Fruit fly (Drosophila melanogaster): ENCODE data around the gene Unc-115a.

The Unc-115a gene

dm6 chr3R:9735151-9735550, 29.9 kb upstream of the Unc-115a start:
- TF ChIP-seq svp (GFP tag) (peak; percentile 54), CG1621 (tag; optimal IDR thresholded peaks at IDR 0.05) (no peak), CG8632 (GFP tag; optimal IDR thresholded peaks at IDR 0.05) (no peak)

- TF ChIP-seq CG1621 (tag; optimal IDR thresholded peaks at IDR 0.05) (no peak), CG3032 (tag; optimal IDR thresholded peaks at IDR 0.05) (no peak), Eip75B (GFP tag; optimal IDR thresholded peaks at IDR 0.05) (no peak), Ets21C (GFP tag; optimal IDR thresholded peaks at IDR 0.05) (no peak), CG31627 (GFP tag; optimal IDR thresholded peaks at IDR 0.05) (no peak), CG10669 (GFP tag; optimal IDR thresholded peaks at IDR 0.05) (no peak), acj6 (GFP tag; optimal IDR thresholded peaks at IDR 0.05) (no peak), spab (GFP tag; optimal IDR thresholded peaks at IDR 0.05) (no peak), CG11902 (GFP tag; optimal IDR thresholded peaks at IDR 0.05) (no peak), Sox14 (GFP tag; optimal IDR thresholded peaks at IDR 0.05) (no peak)
These were observed 27.9 kb upstream of the Unc-115a start, which contains the start of gene alphaTub85E for dm6 chr3R:9733150-9733549. TSS of gene alphaTub85E (minus strand) at chr3R:9733250.

- TF ChIP-seq lz (GFP tag; optimal IDR thresholded peaks at IDR 0.05) (no peak), CG15336 (GFP tag; IDR thresholded peaks at IDR 0.05) (no peak), fd85E (GFP tag; optimal IDR thresholded peaks at IDR 0.05) (no peak), Eip78C (GFP tag) (no peak), CG3032 (tag; optimal IDR thresholded peaks at IDR 0.05) (no peak), CG10631 (GFP tag; optimal IDR thresholded peaks at IDR 0.05) (no peak), CG32006 (GFP tag; optimal IDR thresholded peaks at IDR 0.05) (no peak), CG10669 (GFP tag; optimal IDR thresholded peaks at IDR 0.05) (no peak)
These were observed 25.6 kb upstream of the Unc-115a start, which contains the start of gene FoxP for dm6 chr3R:9730784-9731183. TSS of gene FoxP (minus strand) at chr3R:9730872.

- no peak for TF ChIP-seq esn (GFP tag; optimal IDR thresholded peaks at IDR 0.05)
- peak; percentile 55 for TF ChIP-seq fkh (GFP tag; optimal IDR thresholded peaks at IDR 0.05)
- TF ChIP-seq CG3919 (GFP tag; optimal IDR thresholded peaks at IDR 0.05) = no peak
- no peak for TF ChIP-seq Hr38 (GFP tag; optimal IDR thresholded peaks at IDR 0.05)
- TF ChIP-seq salr (GFP tag; optimal IDR thresholded peaks at IDR 0.05) = no peak
- TF ChIP-seq Eip93F (GFP tag; optimal IDR thresholded peaks at IDR 0.05) = no peak
These were observed 20.1 kb upstream of the Unc-115a start, which contains the start of gene hyd for dm6 chr3R:9725121-9725956. TSS of gene hyd (minus strand) at chr3R:9725615.

- TF ChIP-seq pdm3 (GFP tag; optimal IDR thresholded peaks at IDR 0.05) = no peak
- peak; percentile 75 for TF ChIP-seq CG6854 (GFP tag; optimal IDR thresholded peaks at IDR 0.05)
- peak; percentile 41 for TF ChIP-seq Blimp-1 (GFP tag; optimal IDR thresholded peaks at IDR 0.05)
- peak; percentile 99 for TF ChIP-seq fkh (GFP tag; optimal IDR thresholded peaks at IDR 0.05)
- TF ChIP-seq Hr38 (GFP tag; optimal IDR thresholded peaks at IDR 0.05) = no peak
These were observed 5.7 kb upstream of the Unc-115a start, which contains the start of the genes trbd and dmt for dm6 chr3R:9710886-9711285. TSS of gene trbd (minus strand) at chr3R:9711037. TSS of gene dmt (plus strand) at chr3R:9711142.

- TF ChIP-seq spab (GFP tag; optimal IDR thresholded peaks at IDR 0.05) = no peak
- no peak for TF ChIP-seq CG8632 (GFP tag; optimal IDR thresholded peaks at IDR 0.05)
- no peak for TF ChIP-seq OdsH (GFP tag; optimal IDR thresholded peaks at IDR 0.05)
- no peak for TF ChIP-seq Ets96B (tag; optimal IDR thresholded peaks at IDR 0.05)
- no peak for TF ChIP-seq CG11294 (GFP tag; IDR thresholded peaks at IDR 0.05)
- TF ChIP-seq Sox102F (GFP tag; optimal IDR thresholded peaks at IDR 0.05) = no peak
These were observed 5.0 kb upstream of the Unc-115a start for dm6 chr3R:9710228-9710627.

All from whole organism, prepupa.